Fruit fly (Drosophila melanogaster): ENCODE results near the gene CG10492.

- TF ChIP-seq Jra (GFP tag; optimal IDR thresholded peaks at IDR 0.05) = no peak
- no peak for TF ChIP-seq dl (GFP tag; optimal IDR thresholded peaks at IDR 0.05; ENCODE audit: insufficient read depth in 1 of 2, partially characterized antibody in 2 of 2)
Measured at dm6 chr2L:19012776-19013328, 41.0 kb upstream of the CG10492 start.

Data from whole organism, wandering third instar larva.